Fruit fly (Drosophila melanogaster) whole organism, embryonic: ENCODE data around the gene Papss.

ENCODE experiments used
- ATbp ChIP-seq: fragments of 200-800 bp; sonication (Bioruptor generic); optimal IDR thresholded peaks from 2 replicates; lab custom pipeline; 2017; ENCODE audit warnings: missing biosample characterization, mild to moderate bottlenecking, missing genetic modification characterization, missing genetic modification reagents
- Abd-B ChIP-seq: fragments of 200-800 bp; sonication (Bioruptor generic); optimal IDR thresholded peaks from 2 replicates; lab custom pipeline; 2018; ENCODE audit warnings: missing biosample characterization, mild to moderate bottlenecking, missing genetic modification characterization, moderate library complexity
- Ada2b ChIP-seq: fragments of 200-800 bp; sonication (Bioruptor generic); IDR thresholded peaks from 2 replicates; pipeline ENCODE4 v1.3.6; 2022; ENCODE audit warnings: missing biosample characterization, missing genetic modification characterization
- BEAF-32 ChIP-seq: fragments of 200-800 bp; sonication (Bioruptor generic); optimal IDR thresholded peaks from 3 replicates; lab custom pipeline; 2017; ENCODE audit warnings: missing biosample characterization, missing genetic modification characterization, mild to moderate bottlenecking, moderate library complexity, missing genetic modification reagents
- BtbVII ChIP-seq: fragments of 200-800 bp; sonication (Bioruptor generic); optimal IDR thresholded peaks from 3 replicates; lab custom pipeline; 2017; ENCODE audit warnings: missing biosample characterization, mild to moderate bottlenecking, missing genetic modification characterization
- CG10274 ChIP-seq: fragments of 200-800 bp; sonication (Bioruptor generic); optimal IDR thresholded peaks from 3 replicates; lab custom pipeline; 2017; ENCODE audit warnings: missing biosample characterization, mild to moderate bottlenecking, missing genetic modification characterization
- CG14860 ChIP-seq: fragments of 200-800 bp; sonication (Bioruptor generic); IDR thresholded peaks from 3 replicates; pipeline ENCODE4 v1.3.6; 2022; ENCODE audit warnings: missing biosample characterization, missing genetic modification characterization; ENCODE audit not compliant: partially characterized antibody
- CG15601 ChIP-seq: fragments of 200-800 bp; sonication (Bioruptor generic); optimal IDR thresholded peaks from 3 replicates; lab custom pipeline; 2019; ENCODE audit warnings: missing biosample characterization, mild to moderate bottlenecking, missing genetic modification characterization, moderate library complexity
- CG16779 ChIP-seq: fragments of 200-800 bp; sonication (Bioruptor generic); IDR thresholded peaks from 2 replicates; pipeline ENCODE4 v1.3.6; 2022; ENCODE audit warnings: missing biosample characterization, missing genetic modification characterization
- CG17359 ChIP-seq: fragments of 200-800 bp; sonication (Bioruptor generic); optimal IDR thresholded peaks from 3 replicates; lab custom pipeline; 2018; ENCODE audit warnings: missing biosample characterization, mild to moderate bottlenecking, missing genetic modification characterization, moderate library complexity
- CG2120 ChIP-seq: fragments of 200-800 bp; sonication (Bioruptor generic); optimal IDR thresholded peaks from 3 replicates; lab custom pipeline; 2016; ENCODE audit warnings: missing biosample characterization, missing genetic modification characterization
- CG2129 ChIP-seq: fragments of 200-800 bp; sonication (Bioruptor generic); IDR thresholded peaks from 2 replicates; pipeline ENCODE4 v1.3.6; 2022; ENCODE audit warnings: missing biosample characterization, missing genetic modification characterization; ENCODE audit not compliant: partially characterized antibody
- CG32532 ChIP-seq: fragments of 200-800 bp; sonication (Bioruptor generic); IDR thresholded peaks from 2 replicates; pipeline ENCODE4 v1.3.6; 2022; ENCODE audit warnings: missing biosample characterization, missing genetic modification characterization
- CG33213 ChIP-seq: fragments of 200-800 bp; sonication (Bioruptor generic); optimal IDR thresholded peaks from 3 replicates; lab custom pipeline; 2016; ENCODE audit warnings: missing biosample characterization, missing genetic modification characterization
- CG4617 ChIP-seq: fragments of 200-800 bp; sonication (Bioruptor generic); optimal IDR thresholded peaks from 3 replicates; lab custom pipeline; 2016; ENCODE audit warnings: missing biosample characterization, missing genetic modification characterization, borderline replicate concordance
- CG6683 ChIP-seq: fragments of 200-800 bp; sonication (Bioruptor generic); optimal IDR thresholded peaks from 2 replicates; lab custom pipeline; 2017; ENCODE audit warnings: missing biosample characterization, mild to moderate bottlenecking, missing genetic modification characterization, missing genetic modification reagents
- CG7372 ChIP-seq: fragments of 200-800 bp; sonication (Bioruptor generic); IDR thresholded peaks from 2 replicates; pipeline ENCODE4 v1.3.6; 2022; ENCODE audit warnings: missing biosample characterization, missing genetic modification characterization
- CG7963 ChIP-seq: fragments of 200-800 bp; sonication (Bioruptor generic); IDR thresholded peaks from 3 replicates; pipeline ENCODE4 v1.3.6; 2022; ENCODE audit warnings: missing biosample characterization, missing genetic modification characterization; ENCODE audit not compliant: partially characterized antibody
- CG8281 ChIP-seq: fragments of 200-800 bp; sonication (Bioruptor generic); optimal IDR thresholded peaks from 2 replicates; lab custom pipeline; 2018; ENCODE audit warnings: missing biosample characterization, mild to moderate bottlenecking, missing genetic modification characterization, moderate library complexity
- Dbx ChIP-seq: fragments of 200-800 bp; sonication (Bioruptor generic); IDR thresholded peaks from 3 replicates; pipeline ENCODE4 v1.3.6; 2022; ENCODE audit warnings: missing biosample characterization, missing genetic modification characterization
- Dfd ChIP-seq, 2 experiments: fragments of >200 bp; optimal IDR thresholded peaks; 2 replicates each; lab custom pipeline; 2017; ENCODE audit warnings: missing biosample characterization in 2 of 2, missing genetic modification characterization in 2 of 2
- Gug ChIP-seq: fragments of 200-800 bp; sonication (Bioruptor generic); IDR thresholded peaks from 4 replicates; pipeline ENCODE4 v1.3.6; 2022; ENCODE audit warnings: missing biosample characterization, missing genetic modification characterization
- H15 ChIP-seq: fragments of 200-800 bp; sonication (Bioruptor generic); IDR thresholded peaks from 3 replicates; pipeline ENCODE4 v1.3.6; 2022; ENCODE audit warnings: missing biosample characterization, missing genetic modification characterization
- HLH4C ChIP-seq: fragments of 200-800 bp; sonication (Bioruptor generic); IDR thresholded peaks from 3 replicates; pipeline ENCODE4 v1.3.6; 2022; ENCODE audit warnings: missing biosample characterization, missing genetic modification characterization; ENCODE audit not compliant: partially characterized antibody
- Med ChIP-seq: fragments of 200-800 bp; sonication (Bioruptor generic); peaks from one replicate; lab custom pipeline; 2016; ENCODE audit warnings: missing biosample characterization, missing genetic modification characterization, mild to moderate bottlenecking, inconsistent platforms, moderate library complexity
- Meics ChIP-seq: fragments of 200-800 bp; sonication (Bioruptor generic); optimal IDR thresholded peaks from 2 replicates; lab custom pipeline; 2017; ENCODE audit warnings: missing biosample characterization, mild to moderate bottlenecking, missing genetic modification characterization
- Nf-YC ChIP-seq: fragments of 200-800 bp; optimal IDR thresholded peaks from 3 replicates; lab custom pipeline; 2019; ENCODE audit warnings: missing biosample characterization, mild to moderate bottlenecking, missing genetic modification characterization, moderate library complexity
- Oli ChIP-seq: fragments of 200-800 bp; sonication (Bioruptor generic); optimal IDR thresholded peaks from 2 replicates; lab custom pipeline; 2018; ENCODE audit warnings: missing biosample characterization, mild to moderate bottlenecking, missing genetic modification characterization, moderate library complexity
- PHDP ChIP-seq: fragments of 200-800 bp; sonication (Bioruptor generic); optimal IDR thresholded peaks from 3 replicates; lab custom pipeline; 2018; ENCODE audit warnings: missing biosample characterization, mild to moderate bottlenecking, missing genetic modification characterization, moderate library complexity
- Scr ChIP-seq: fragments of 200-800 bp; sonication (Bioruptor generic); IDR thresholded peaks from 2 replicates; pipeline ENCODE4 v1.3.6; 2022; ENCODE audit warnings: missing biosample characterization, missing genetic modification characterization; ENCODE audit not compliant: partially characterized antibody
- Sox100B ChIP-seq: fragments of 200-800 bp; sonication (Bioruptor generic); optimal IDR thresholded peaks from 3 replicates; lab custom pipeline; 2018; ENCODE audit warnings: missing biosample characterization, mild to moderate bottlenecking, missing genetic modification characterization
- Xbp1 ChIP-seq: fragments of 200-800 bp; sonication (Bioruptor generic); optimal IDR thresholded peaks from 3 replicates; lab custom pipeline; 2016; ENCODE audit warnings: missing biosample characterization, mild to moderate bottlenecking, missing genetic modification characterization
- ato ChIP-seq: fragments of 200-800 bp; sonication (Bioruptor generic); IDR thresholded peaks from 2 replicates; pipeline ENCODE4 v1.3.6; 2022; ENCODE audit warnings: missing biosample characterization, missing genetic modification characterization; ENCODE audit not compliant: partially characterized antibody
- croc ChIP-seq: fragments of 200-800 bp; sonication (Bioruptor generic); conservative IDR thresholded peaks from 3 replicates; pipeline ENCODE4 v1.3.6; 2022; ENCODE audit warnings: missing biosample characterization, missing genetic modification characterization
- crp ChIP-seq, 2 experiments: fragments of 200-800 bp; sonication (Bioruptor generic); optimal IDR thresholded peaks; 2 replicates in 1 of 2; 3 replicates in 1 of 2; lab custom pipeline; 2017; ENCODE audit warnings: missing biosample characterization in 2 of 2, missing genetic modification characterization in 2 of 2, mild to moderate bottlenecking in 1 of 2, moderate library complexity in 1 of 2
- cwo ChIP-seq: fragments of 200-800 bp; sonication (Bioruptor generic); optimal IDR thresholded peaks from 3 replicates; lab custom pipeline; 2017; ENCODE audit warnings: missing biosample characterization, missing genetic modification characterization, mild to moderate bottlenecking, moderate library complexity, missing genetic modification reagents
- fd64A ChIP-seq: fragments of 200-800 bp; sonication (Bioruptor generic); optimal IDR thresholded peaks from 3 replicates; lab custom pipeline; 2018; ENCODE audit warnings: missing biosample characterization, mild to moderate bottlenecking, missing genetic modification characterization
- hb ChIP-seq: fragments of 200-800 bp; sonication (Bioruptor generic); IDR thresholded peaks from 3 replicates; pipeline ENCODE4 v1.3.6; 2022; ENCODE audit warnings: missing biosample characterization, missing genetic modification characterization; ENCODE audit not compliant: partially characterized antibody
- hbn ChIP-seq: fragments of 200-800 bp; sonication (Bioruptor generic); IDR thresholded peaks from 2 replicates; pipeline ENCODE4 v1.3.6; 2022; ENCODE audit warnings: missing biosample characterization, missing genetic modification characterization; ENCODE audit not compliant: partially characterized antibody
- nerfin-2 ChIP-seq: fragments of 200-800 bp; sonication (Bioruptor generic); IDR thresholded peaks from 2 replicates; pipeline ENCODE4 v1.3.6; 2022; ENCODE audit warnings: missing biosample characterization, missing genetic modification characterization; ENCODE audit not compliant: partially characterized antibody
- onecut ChIP-seq: fragments of 200-800 bp; sonication (Bioruptor generic); IDR thresholded peaks from 2 replicates; pipeline ENCODE4 v1.3.6; 2022; ENCODE audit warnings: missing biosample characterization, missing genetic modification characterization
- pfk ChIP-seq: fragments of 200-800 bp; sonication (Bioruptor generic); optimal IDR thresholded peaks from 2 replicates; lab custom pipeline; 2018; ENCODE audit warnings: missing biosample characterization, mild to moderate bottlenecking, missing genetic modification characterization, moderate library complexity
- row ChIP-seq: fragments of 200-800 bp; sonication (Bioruptor generic); IDR thresholded peaks from 3 replicates; pipeline ENCODE4 v1.3.6; 2022; ENCODE audit warnings: missing biosample characterization, missing genetic modification characterization
- sd ChIP-seq: fragments of 200-800 bp; sonication (Bioruptor generic); optimal IDR thresholded peaks from 3 replicates; lab custom pipeline; 2018; ENCODE audit warnings: missing biosample characterization, mild to moderate bottlenecking, missing genetic modification characterization, moderate library complexity
- sens-2 ChIP-seq: fragments of 200-800 bp; sonication (Bioruptor generic); IDR thresholded peaks from 2 replicates; pipeline ENCODE4 v1.3.6; 2022; ENCODE audit warnings: missing biosample characterization, missing genetic modification characterization
- vnd ChIP-seq: fragments of 200-800 bp; sonication (Bioruptor generic); IDR thresholded peaks from 3 replicates; pipeline ENCODE4 v1.3.6; 2022; ENCODE audit warnings: missing biosample characterization, missing genetic modification characterization; ENCODE audit not compliant: partially characterized antibody

Papss gene

DNA sequence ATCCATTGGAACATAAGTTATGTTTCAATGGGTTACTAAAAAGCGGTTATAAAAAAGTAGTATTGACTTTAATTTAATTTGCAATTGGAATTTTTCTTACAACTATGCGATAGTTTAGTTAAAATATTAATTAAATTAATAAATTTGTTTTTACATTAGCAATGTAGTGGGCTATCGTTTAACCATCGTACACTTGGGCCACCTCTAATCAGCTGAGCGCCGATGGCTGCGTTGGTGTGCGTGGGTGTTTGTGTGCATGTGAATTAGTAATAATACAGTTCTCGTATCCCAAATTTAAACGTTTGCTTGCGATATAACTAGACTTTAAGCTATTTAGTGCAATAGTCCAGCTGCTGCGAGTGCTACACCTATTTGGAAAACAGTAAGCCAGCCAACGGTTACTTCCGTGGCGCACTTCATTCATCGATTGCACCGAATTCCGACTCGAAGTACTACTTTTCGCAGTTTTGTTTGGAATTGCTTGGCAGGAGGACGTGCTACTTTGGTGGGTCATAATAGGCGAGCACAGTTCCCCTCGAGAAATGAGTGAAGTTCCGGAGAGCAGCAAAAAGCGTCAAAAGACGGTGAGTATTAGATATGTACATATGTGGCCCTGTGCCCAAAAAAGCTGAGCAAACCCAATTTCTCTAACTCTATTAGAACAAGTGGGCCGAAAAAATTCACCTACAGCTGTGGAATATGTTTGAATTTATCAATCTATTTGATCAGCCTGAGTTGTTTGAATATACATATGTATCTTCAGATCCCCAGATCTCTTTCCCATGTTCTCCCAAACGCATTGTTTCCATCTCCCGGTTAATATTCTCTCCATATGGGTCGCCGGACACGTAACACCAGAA, at the start of gene Papss (continued):
- TF ChIP-seq CG10274 (GFP tag; lab: Kevin White, UChicago): no peak
- TF ChIP-seq hbn (GFP tag; lab: Robert Waterston, UW): peak; percentile 87
- peak; percentile 56 for TF ChIP-seq nerfin-2 (GFP tag; lab: Robert Waterston, UW)
- no peak for TF ChIP-seq Nf-YC (tag; lab: Kevin White, UChicago)
- peak; percentile 32; the same call in 1 of the 3 replicates for TF ChIP-seq CG14860 (GFP tag; lab: Robert Waterston, UW)
- TF ChIP-seq BEAF-32 (GFP tag; lab: Kevin White, UChicago): peak; percentile 79
- peak; percentile 90 for TF ChIP-seq Scr (GFP tag; lab: Robert Waterston, UW)
- peak; percentile 15 for TF ChIP-seq CG4617 (GFP tag; lab: Kevin White, UChicago)
- peak; percentile 71; the same call in 2 of the 3 replicates for TF ChIP-seq CG7963 (GFP tag; lab: Robert Waterston, UW)
- TF ChIP-seq pfk (GFP tag; lab: Kevin White, UChicago): peak; percentile 50
- peak; percentile 85 for TF ChIP-seq ATbp
- peak; percentile 56 for TF ChIP-seq CG32532 (GFP tag; lab: Robert Waterston, UW)
- TF ChIP-seq CG7372: no peak
- peak; percentile 11; the same call in 1 of the 2 replicates for TF ChIP-seq Ada2b (GFP tag; lab: Robert Waterston, UW)
- peak; percentile 50; the same call in 1 of the 3 replicates for TF ChIP-seq HLH4C (GFP tag; lab: Robert Waterston, UW)
- TF ChIP-seq onecut (GFP tag; lab: Robert Waterston, UW): peak; percentile 5; the same call in 1 of the 2 replicates
- TF ChIP-seq CG15601 (tag; lab: Kevin White, UChicago): peak; percentile 51
- TF ChIP-seq Dbx (GFP tag; lab: Robert Waterston, UW): peak; percentile 70; the same call in 2 of the 3 replicates
- no peak for TF ChIP-seq Oli
- peak; percentile 41 for TF ChIP-seq CG17359 (tag; lab: Kevin White, UChicago)
- TF ChIP-seq CG2129: peak; percentile 82
- TF ChIP-seq Sox100B (GFP tag; lab: Kevin White, UChicago): no peak
- TF ChIP-seq hb (GFP tag; lab: Robert Waterston, UW): peak; percentile 60; the same call in 2 of the 3 replicates
- TF ChIP-seq Med (GFP tag; lab: Kevin White, UChicago): peak; percentile 65
- TF ChIP-seq CG2120 (GFP tag; lab: Kevin White, UChicago): peak; percentile 23
- 0 out of 2 replicates have a peak, but pooled peaks have one; percentile 39 for TF ChIP-seq sens-2 (GFP tag; lab: Robert Waterston, UW)
- TF ChIP-seq fd64A (GFP tag; lab: Kevin White, UChicago): peak; percentile 43
- peak; percentile 38 for TF ChIP-seq CG6683 (GFP tag; lab: Kevin White, UChicago)
- TF ChIP-seq row (GFP tag; lab: Robert Waterston, UW): peak; percentile 89
- peak; percentile 69 for TF ChIP-seq vnd (GFP tag; lab: Robert Waterston, UW)
- TF ChIP-seq Xbp1 (GFP tag; lab: Kevin White, UChicago): peak; percentile 21
- TF ChIP-seq croc (GFP tag; lab: Robert Waterston, UW): no peak
- no peak for TF ChIP-seq H15 (GFP tag; lab: Robert Waterston, UW)
- peak; percentile 29 for TF ChIP-seq BtbVII
- TF ChIP-seq CG8281 (tag; lab: Kevin White, UChicago): no peak
- TF ChIP-seq CG16779 (GFP tag; lab: Robert Waterston, UW): no peak
- peak; percentile 77 to 94 for TF ChIP-seq crp (GFP tag; optimal IDR thresholded peaks at IDR 0.05; lab: Kevin White, UChicago)
- TF ChIP-seq Abd-B (GFP tag; lab: Kevin White, UChicago): no peak
- peak; percentile 26 for TF ChIP-seq Meics (GFP tag; lab: Kevin White, UChicago)
- TF ChIP-seq sd (tag; lab: Kevin White, UChicago): peak; percentile 31
- no peak for TF ChIP-seq Dfd (GFP tag; optimal IDR thresholded peaks at IDR 0.05; lab: Kevin White, UChicago)
- peak; percentile 14 for TF ChIP-seq CG33213 (GFP tag; lab: Kevin White, UChicago)
- TF ChIP-seq PHDP (tag; lab: Kevin White, UChicago): peak; percentile 25
- TF ChIP-seq cwo (GFP tag; lab: Kevin White, UChicago): peak; percentile 24
- TF ChIP-seq ato (GFP tag; lab: Robert Waterston, UW): 0 out of 2 replicates have a peak, but pooled peaks have one; percentile 44
- 0 out of 4 replicates have a peak, but pooled peaks have one; percentile 26 for TF ChIP-seq Gug (GFP tag; lab: Robert Waterston, UW)
